Worm (Caenorhabditis elegans): ENCODE results near the gene xbp-1.

The xbp-1 gene

ce11 chrIII:4193659-4194103 is at the start of gene xbp-1 (continued):
- TF ChIP-seq C08G9.2 (tag; optimal IDR thresholded peaks at IDR 0.05) (peak; percentile 11), fax-1 (tag; optimal IDR thresholded peaks at IDR 0.05) (no peak), syd-9 (tag; optimal IDR thresholded peaks at IDR 0.05) (no peak), nfya-1 (tag; optimal IDR thresholded peaks at IDR 0.05) (peak; percentile 87), ceh-45 (GFP tag; IDR thresholded peaks at IDR 0.05) (no peak), unc-42 (tag; optimal IDR thresholded peaks at IDR 0.05) (peak; percentile 51), elt-2 (tag; optimal IDR thresholded peaks at IDR 0.05) (peak; percentile 76), pqm-1 (tag; optimal IDR thresholded peaks at IDR 0.05) (peak; percentile 59), pax-1 (tag; optimal IDR thresholded peaks at IDR 0.05) (peak; percentile 77), nhr-232 (tag; optimal IDR thresholded peaks at IDR 0.05) (no peak), ceh-24 (tag; optimal IDR thresholded peaks at IDR 0.05) (no peak), hlh-13 (GFP tag; optimal IDR thresholded peaks at IDR 0.05) (no peak), che-1 (tag; optimal IDR thresholded peaks at IDR 0.05) (no peak), ztf-16 (tag; optimal IDR thresholded peaks at IDR 0.05) (no peak), ets-4 (tag; optimal IDR thresholded peaks at IDR 0.05) (peak; percentile 38), odd-2 (tag; optimal IDR thresholded peaks at IDR 0.05) (no peak)

ce11 chrIII:4150919-4151318 is 42.7 kb upstream of the xbp-1 start:
- TF ChIP-seq unc-86 (tag; optimal IDR thresholded peaks at IDR 0.05), result peak; percentile 23
- TF ChIP-seq ceh-6 (GFP tag; optimal IDR thresholded peaks at IDR 0.05), result no peak
- peak; percentile 74 for TF ChIP-seq unc-55 (GFP tag; optimal IDR thresholded peaks at IDR 0.05)
- TF ChIP-seq ceh-45 (GFP tag; IDR thresholded peaks at IDR 0.05), result no peak
- TF ChIP-seq ceh-18 (tag; optimal IDR thresholded peaks at IDR 0.05), result peak; percentile 15
- TF ChIP-seq elt-2 (tag; optimal IDR thresholded peaks at IDR 0.05), result peak; percentile 36
- peak; percentile 62 for TF ChIP-seq ceh-30 (tag; optimal IDR thresholded peaks at IDR 0.05)
- peak; percentile 81 for TF ChIP-seq nfya-1 (tag; optimal IDR thresholded peaks at IDR 0.05)
- TF ChIP-seq ceh-19 (GFP tag; optimal IDR thresholded peaks at IDR 0.05), result no peak
- no peak for TF ChIP-seq lin-11 (tag; optimal IDR thresholded peaks at IDR 0.05)
- TF ChIP-seq Y22D7AL.16 (tag; optimal IDR thresholded peaks at IDR 0.05), result no peak
- TF ChIP-seq hlh-30 (tag; optimal IDR thresholded peaks at IDR 0.05; ENCODE audit: insufficient read depth), result peak; percentile 1
- no peak for TF ChIP-seq ceh-9 (tag; optimal IDR thresholded peaks at IDR 0.05)
- TF ChIP-seq ets-4 (tag; optimal IDR thresholded peaks at IDR 0.05), result no peak
- peak; percentile 5 for TF ChIP-seq tbx-2 (tag; optimal IDR thresholded peaks at IDR 0.05)
- peak; percentile 15 for TF ChIP-seq ceh-31 (tag; optimal IDR thresholded peaks at IDR 0.05)
- no peak for TF ChIP-seq nhr-11 (tag; optimal IDR thresholded peaks at IDR 0.05)

ce11 chrIII:4151548-4152104 is 42.0 kb upstream of the xbp-1 start, which contains the start of the genes wht-3 and har-1:
TSS of gene wht-3 (minus strand) at chrIII:4151598.
TSS of gene har-1 (plus strand) at chrIII:4152054.
- TF ChIP-seq F13H6.1 (tag; optimal IDR thresholded peaks at IDR 0.05) (no peak), ets-4 (tag; optimal IDR thresholded peaks at IDR 0.05) (no peak), ceh-2 (tag; optimal IDR thresholded peaks at IDR 0.05) (no peak), dve-1 (tag; optimal IDR thresholded peaks at IDR 0.05) (no peak), nhr-11 (tag; optimal IDR thresholded peaks at IDR 0.05) (no peak), ama-1 (optimal IDR thresholded peaks at IDR 0.05) (no peak), elt-2 (tag; optimal IDR thresholded peaks at IDR 0.05) (no peak)

ce11 chrIII:4152309-4152708 is 41.3 kb upstream of the xbp-1 start:
- TF ChIP-seq Y22D7AL.16 (tag; optimal IDR thresholded peaks at IDR 0.05) (no peak), hlh-13 (GFP tag; optimal IDR thresholded peaks at IDR 0.05) (no peak), syd-9 (tag; optimal IDR thresholded peaks at IDR 0.05) (no peak)

- TF ChIP-seq pha-2 (tag; optimal IDR thresholded peaks at IDR 0.05), result no peak
- no peak for TF ChIP-seq Y22D7AL.16 (tag; optimal IDR thresholded peaks at IDR 0.05)
- TF ChIP-seq nhr-11 (tag; optimal IDR thresholded peaks at IDR 0.05), result no peak
- no peak for TF ChIP-seq pha-4 (tag; optimal IDR thresholded peaks at IDR 0.05)
- no peak for TF ChIP-seq dmd-4 (tag; optimal IDR thresholded peaks at IDR 0.05; ENCODE audit: borderline replicate concordance)
- TF ChIP-seq elt-4 (tag; optimal IDR thresholded peaks at IDR 0.05), result no peak
- TF ChIP-seq hlh-30 (tag; optimal IDR thresholded peaks at IDR 0.05; ENCODE audit: insufficient read depth), result no peak
These were observed 40.8 kb upstream of the xbp-1 start for ce11 chrIII:4152828-4153227.
